ENCODE assay signal across 8 worm cellular contexts in genomic region chrX:9822606-9823264, ce11.
TF ChIP-seq lines count a peak whose summit lies in the region.

No protein-coding gene starts in this region.

TF ChIP-seq in whole organism, L1 larva, 84 proteins besides CTCF, POLR2A, EP300 and RAD21 (continues in another document):
- TF ChIP-seq nhr-11 (tag; optimal IDR thresholded peaks at IDR 0.05; lab: Kevin White, UChicago), result no peak
- TF ChIP-seq dpl-1 (GFP tag; optimal IDR thresholded peaks at IDR 0.05; lab: Kevin White, UChicago), result peak in 1 of 3 experiments; percentile 5
- peak; percentile 64 for TF ChIP-seq nhr-20 (tag; optimal IDR thresholded peaks at IDR 0.05; lab: Kevin White, UChicago)
- no peak for TF ChIP-seq pqm-1 (tag; optimal IDR thresholded peaks at IDR 0.05; lab: Kevin White, UChicago)
- no peak for TF ChIP-seq hlh-17 (GFP tag; optimal IDR thresholded peaks at IDR 0.05; lab: Kevin White, UChicago; ENCODE audit: borderline replicate concordance)
- TF ChIP-seq elt-3 (tag; optimal IDR thresholded peaks at IDR 0.05; lab: Kevin White, UChicago), result no peak
- no peak for TF ChIP-seq snpc-4 (tag; optimal IDR thresholded peaks at IDR 0.05; lab: Kevin White, UChicago)
- TF ChIP-seq F16B12.6 (tag; optimal IDR thresholded peaks at IDR 0.05; lab: Kevin White, UChicago), result no peak
- TF ChIP-seq efl-3 (GFP tag; optimal IDR thresholded peaks at IDR 0.05; lab: Kevin White, UChicago), result no peak
- TF ChIP-seq unc-130 (tag; optimal IDR thresholded peaks at IDR 0.05; lab: Kevin White, UChicago), result peak; percentile 10
- no peak for TF ChIP-seq aha-1 (tag; optimal IDR thresholded peaks at IDR 0.05; lab: Kevin White, UChicago)

TF ChIP-seq in whole organism, L2 larva, 48 proteins besides CTCF, POLR2A, EP300 and RAD21 (continues in another document):
- TF ChIP-seq nhr-129 (tag; optimal IDR thresholded peaks at IDR 0.05; lab: Kevin White, UChicago) (peak; percentile 89), fos-1 (tag; optimal IDR thresholded peaks at IDR 0.05; lab: Kevin White, UChicago) (peak; percentile 78), nhr-11 (tag; optimal IDR thresholded peaks at IDR 0.05; lab: Kevin White, UChicago) (no peak), C34F6.9 (tag; optimal IDR thresholded peaks at IDR 0.05; lab: Kevin White, UChicago) (peak; percentile 76), nhr-237 (tag; optimal IDR thresholded peaks at IDR 0.05; lab: Kevin White, UChicago) (no peak), F13H6.1 (tag; optimal IDR thresholded peaks at IDR 0.05; lab: Kevin White, UChicago) (peak; percentile 68), lsy-2 (tag; optimal IDR thresholded peaks at IDR 0.05; lab: Kevin White, UChicago) (peak in 1 of 2 experiments; percentile 52), crh-2 (tag; optimal IDR thresholded peaks at IDR 0.05; lab: Kevin White, UChicago) (peak; percentile 77), sma-3 (GFP tag; optimal IDR thresholded peaks at IDR 0.05; lab: Kevin White, UChicago) (peak; percentile 20), skn-1 (tag; optimal IDR thresholded peaks at IDR 0.05; lab: Kevin White, UChicago) (peak; percentile 81), R02D3.7 (tag; optimal IDR thresholded peaks at IDR 0.05; lab: Kevin White, UChicago) (no peak), nhr-6 (tag; optimal IDR thresholded peaks at IDR 0.05; lab: Kevin White, UChicago) (peak; percentile 63)

TF ChIP-seq in whole organism, L3 larva, 47 proteins besides CTCF, POLR2A, EP300 and RAD21 (continues in another document):
- TF ChIP-seq nhr-25 (tag; optimal IDR thresholded peaks at IDR 0.05; lab: Kevin White, UChicago) (peak; percentile 70), ztf-4 (tag; optimal IDR thresholded peaks at IDR 0.05; lab: Kevin White, UChicago) (no peak), nhr-77 (tag; optimal IDR thresholded peaks at IDR 0.05; lab: Kevin White, UChicago) (no peak), ztf-11 (tag; optimal IDR thresholded peaks at IDR 0.05; lab: Kevin White, UChicago) (no peak), fos-1 (tag; optimal IDR thresholded peaks at IDR 0.05; lab: Kevin White, UChicago) (no peak), hmg-11 (tag; optimal IDR thresholded peaks at IDR 0.05; lab: Kevin White, UChicago) (peak; percentile 90), fkh-10 (GFP tag; optimal IDR thresholded peaks at IDR 0.05; lab: Kevin White, UChicago) (no peak), nhr-23 (tag; optimal IDR thresholded peaks at IDR 0.05; lab: Kevin White, UChicago) (peak; percentile 50), pha-4 (tag; optimal IDR thresholded peaks at IDR 0.05; lab: Kevin White, UChicago) (no peak), lin-39 (tag; optimal IDR thresholded peaks at IDR 0.05; lab: Kevin White, UChicago) (peak; percentile 52), elt-2 (tag; optimal IDR thresholded peaks at IDR 0.05; lab: Kevin White, UChicago) (peak; percentile 69), elt-1 (tag; optimal IDR thresholded peaks at IDR 0.05; lab: Kevin White, UChicago) (no peak)

TF ChIP-seq in whole organism, L4 larva, 104 proteins besides CTCF, POLR2A, EP300 and RAD21 (continues in another document):
- TF ChIP-seq zag-1 (tag; optimal IDR thresholded peaks at IDR 0.05; lab: Kevin White, UChicago) (no peak), Y75B8A.6 (GFP tag; IDR thresholded peaks at IDR 0.05; lab: Robert Waterston, UW) (no peak), spr-3 (GFP tag; optimal IDR thresholded peaks at IDR 0.05; lab: Kevin White, UChicago) (no peak), lin-15B (tag; optimal IDR thresholded peaks at IDR 0.05; lab: Kevin White, UChicago) (no peak), lir-3 (tag; optimal IDR thresholded peaks at IDR 0.05; lab: Kevin White, UChicago) (no peak), F10B5.3 (tag; optimal IDR thresholded peaks at IDR 0.05; lab: Kevin White, UChicago) (no peak), F44E2.7 (GFP tag; IDR thresholded peaks at IDR 0.05; lab: Robert Waterston, UW) (no peak), rbr-2 (tag; optimal IDR thresholded peaks at IDR 0.05; lab: Kevin White, UChicago) (peak; percentile 75), nhr-25 (tag; optimal IDR thresholded peaks at IDR 0.05; lab: Kevin White, UChicago; ENCODE audit: borderline replicate concordance, insufficient read depth) (peak; percentile 59), dve-1 (tag; optimal IDR thresholded peaks at IDR 0.05; lab: Kevin White, UChicago; ENCODE audit: insufficient read depth) (peak; percentile 86), ztf-7 (tag; optimal IDR thresholded peaks at IDR 0.05; lab: Kevin White, UChicago) (no peak), daf-12 (tag; optimal IDR thresholded peaks at IDR 0.05; lab: Kevin White, UChicago) (no peak)

TF ChIP-seq in whole organism, late embryonic, 69 proteins besides CTCF, POLR2A, EP300 and RAD21 (continues in another document):
- peak; percentile 3 for TF ChIP-seq unc-55 (GFP tag; optimal IDR thresholded peaks at IDR 0.05; lab: Kevin White, UChicago)
- TF ChIP-seq fkh-6 (tag; optimal IDR thresholded peaks at IDR 0.05; lab: Kevin White, UChicago), result peak; percentile 21
- no peak for TF ChIP-seq K02D7.2 (tag; optimal IDR thresholded peaks at IDR 0.05; lab: Kevin White, UChicago)
- peak; percentile 7 for TF ChIP-seq dve-1 (tag; optimal IDR thresholded peaks at IDR 0.05; lab: Kevin White, UChicago)
- peak; percentile 39 for TF ChIP-seq pros-1 (tag; optimal IDR thresholded peaks at IDR 0.05; lab: Kevin White, UChicago)
- TF ChIP-seq ceh-48 (tag; optimal IDR thresholded peaks at IDR 0.05; lab: Kevin White, UChicago), result peak; percentile 2
- TF ChIP-seq nhr-11 (tag; optimal IDR thresholded peaks at IDR 0.05; lab: Kevin White, UChicago), result no peak
- TF ChIP-seq odd-2 (tag; optimal IDR thresholded peaks at IDR 0.05; lab: Kevin White, UChicago), result no peak
- no peak for TF ChIP-seq lim-6 (tag; optimal IDR thresholded peaks at IDR 0.05; lab: Kevin White, UChicago)
- no peak for TF ChIP-seq sox-2 (GFP tag; IDR thresholded peaks at IDR 0.05; lab: Robert Waterston, UW)
- TF ChIP-seq pax-1 (tag; optimal IDR thresholded peaks at IDR 0.05; lab: Kevin White, UChicago), result no peak
- TF ChIP-seq gmeb-2 (tag; optimal IDR thresholded peaks at IDR 0.05; lab: Kevin White, UChicago), result no peak
- no peak for TF ChIP-seq pha-2 (tag; optimal IDR thresholded peaks at IDR 0.05; lab: Kevin White, UChicago)

TF ChIP-seq in whole organism, midembryonic, 9 proteins besides CTCF, POLR2A, EP300 and RAD21:
- TF ChIP-seq ztf-29 (GFP tag; IDR thresholded peaks at IDR 0.05; lab: Robert Waterston, UW), result no peak
- peak; percentile 44; the same call in 1 of the 2 replicates for TF ChIP-seq T22C8.4 (GFP tag; IDR thresholded peaks at IDR 0.05; lab: Robert Waterston, UW)

TF ChIP-seq in whole organism, mixed stage, embryonic, 35 proteins besides CTCF, POLR2A, EP300 and RAD21 (continues in another document):
- TF ChIP-seq ceh-83 (GFP tag; optimal IDR thresholded peaks at IDR 0.05; lab: Kevin White, UChicago) (no peak), nhr-237 (tag; optimal IDR thresholded peaks at IDR 0.05; lab: Kevin White, UChicago) (no peak), tbx-8 (GFP tag; optimal IDR thresholded peaks at IDR 0.05; lab: Kevin White, UChicago) (no peak), M03D4.4 (tag; optimal IDR thresholded peaks at IDR 0.05; lab: Kevin White, UChicago) (no peak), lin-13 (tag; optimal IDR thresholded peaks at IDR 0.05; lab: Kevin White, UChicago) (peak; percentile 30), ham-2 (GFP tag; optimal IDR thresholded peaks at IDR 0.05; lab: Kevin White, UChicago) (peak; percentile 62), mls-2 (tag; optimal IDR thresholded peaks at IDR 0.05; lab: Kevin White, UChicago) (peak; percentile 51), zip-8 (tag; optimal IDR thresholded peaks at IDR 0.05; lab: Kevin White, UChicago) (no peak), unc-62 (GFP tag; optimal IDR thresholded peaks at IDR 0.05; lab: Kevin White, UChicago) (no peak), nhr-2 (tag; optimal IDR thresholded peaks at IDR 0.05; lab: Kevin White, UChicago) (peak; percentile 6), sem-2 (GFP tag; optimal IDR thresholded peaks at IDR 0.05; lab: Kevin White, UChicago) (no peak), elt-1 (tag; optimal IDR thresholded peaks at IDR 0.05; lab: Kevin White, UChicago; ENCODE audit: borderline replicate concordance, insufficient read depth) (no peak), mep-1 (tag; optimal IDR thresholded peaks at IDR 0.05; lab: Kevin White, UChicago) (no peak), blmp-1 (tag; optimal IDR thresholded peaks at IDR 0.05; lab: Kevin White, UChicago) (no peak), hlh-1 (tag; optimal IDR thresholded peaks at IDR 0.05; lab: Kevin White, UChicago) (peak; percentile 25), lin-32 (GFP tag; optimal IDR thresholded peaks at IDR 0.05; lab: Kevin White, UChicago) (no peak), cnd-1 (tag; optimal IDR thresholded peaks at IDR 0.05; lab: Kevin White, UChicago) (no peak), unc-120 (tag; optimal IDR thresholded peaks at IDR 0.05; lab: Kevin White, UChicago; ENCODE audit: poor library complexity, severe bottlenecking) (peak; percentile 63)

TF ChIP-seq in whole organism, young adult, 124 proteins besides CTCF, POLR2A, EP300 and RAD21 (continues in another document):
- TF ChIP-seq K11D2.4 (GFP tag; IDR thresholded peaks at IDR 0.05; lab: Robert Waterston, UW), result 0 out of 2 replicates have a peak, but pooled peaks have one; percentile 51
- TF ChIP-seq sea-2 (GFP tag; IDR thresholded peaks at IDR 0.05; lab: Robert Waterston, UW), result no peak
- peak; percentile 62 for TF ChIP-seq nhr-80 (tag; optimal IDR thresholded peaks at IDR 0.05; lab: Kevin White, UChicago)
- TF ChIP-seq ceh-27 (GFP tag; optimal IDR thresholded peaks at IDR 0.05; lab: Kevin White, UChicago), result peak; percentile 26
- TF ChIP-seq zfh-2 (GFP tag; conservative IDR thresholded peaks at IDR 0.05; lab: Robert Waterston, UW), result peak; percentile 39; the same call in 1 of the 2 replicates
- TF ChIP-seq hmg-1.2 (GFP tag; IDR thresholded peaks at IDR 0.05; lab: Robert Waterston, UW), result peak; percentile 91
- TF ChIP-seq mcd-1 (GFP tag; IDR thresholded peaks at IDR 0.05; lab: Robert Waterston, UW), result peak; percentile 39; the same call in 1 of the 2 replicates
- TF ChIP-seq K12H6.12 (tag; optimal IDR thresholded peaks at IDR 0.05; lab: Kevin White, UChicago), result peak; percentile 48
- TF ChIP-seq lin-40 (tag; optimal IDR thresholded peaks at IDR 0.05; lab: Kevin White, UChicago), result peak; percentile 69
- TF ChIP-seq snpc-1.1 (tag; optimal IDR thresholded peaks at IDR 0.05; lab: Kevin White, UChicago; ENCODE audit: insufficient read depth), result no peak
- TF ChIP-seq pbrm-1 (GFP tag; IDR thresholded peaks at IDR 0.05; lab: Robert Waterston, UW), result 0 out of 2 replicates have a peak, but pooled peaks have one; percentile 30
- no peak for TF ChIP-seq lsl-1 (GFP tag; optimal IDR thresholded peaks at IDR 0.05; lab: Kevin White, UChicago)
- TF ChIP-seq ZK185.1 (tag; optimal IDR thresholded peaks at IDR 0.05; lab: Kevin White, UChicago; ENCODE audit: poor library complexity, severe bottlenecking), result peak; percentile 66
- TF ChIP-seq snpc-4 (GFP tag; optimal IDR thresholded peaks at IDR 0.05; lab: Kevin White, UChicago), result no peak
- no peak for TF ChIP-seq snpc-4 (tag; optimal IDR thresholded peaks at IDR 0.05; lab: Kevin White, UChicago)
- TF ChIP-seq Y53G8AR.9 (GFP tag; conservative IDR thresholded peaks at IDR 0.05; lab: Robert Waterston, UW), result no peak
- 0 out of 2 replicates have a peak, but pooled peaks have one; percentile 47 for TF ChIP-seq dox-1 (GFP tag; IDR thresholded peaks at IDR 0.05; lab: Robert Waterston, UW)
- 0 out of 2 replicates have a peak, but pooled peaks have one; percentile 23 for TF ChIP-seq madf-3 (GFP tag; IDR thresholded peaks at IDR 0.05; lab: Robert Waterston, UW)
- no peak for TF ChIP-seq dpl-1 (GFP tag; optimal IDR thresholded peaks at IDR 0.05; lab: Kevin White, UChicago)
